Fruit fly (Drosophila melanogaster): ENCODE measurements around the gene Krn.

Gene Krn

dm6 chr3L:17668945-17669779 lies 15.1 kb upstream of the Krn start, which contains the start of gene Crtc (continued):
- TF ChIP-seq da (GFP tag; optimal IDR thresholded peaks at IDR 0.05) = no peak
- TF ChIP-seq CG14860 (GFP tag; IDR thresholded peaks at IDR 0.05; ENCODE audit: partially characterized antibody) = peak; percentile 76
- peak; percentile 6 for TF ChIP-seq Camta (GFP tag; optimal IDR thresholded peaks at IDR 0.05)
- peak; percentile 8 for TF ChIP-seq Fer1 (GFP tag; optimal IDR thresholded peaks at IDR 0.05)
- TF ChIP-seq CG11504 (tag; optimal IDR thresholded peaks at IDR 0.05) = peak; percentile 35
- 0 out of 2 replicates have a peak, but pooled peaks have one; percentile 13 for TF ChIP-seq stc (GFP tag; IDR thresholded peaks at IDR 0.05)
- peak; percentile 61 for TF ChIP-seq CG3281 (GFP tag; optimal IDR thresholded peaks at IDR 0.05)
- peak; percentile 78 for TF ChIP-seq bbx (GFP tag; IDR thresholded peaks at IDR 0.05; ENCODE audit: partially characterized antibody)
- TF ChIP-seq CG2116 (GFP tag; optimal IDR thresholded peaks at IDR 0.05) = peak; percentile 78
- peak; percentile 68 for TF ChIP-seq Sin3A (optimal IDR thresholded peaks at IDR 0.05)
- TF ChIP-seq Nf-YC (tag; optimal IDR thresholded peaks at IDR 0.05) = peak; percentile 0
- peak; percentile 85 for TF ChIP-seq pzg (GFP tag; optimal IDR thresholded peaks at IDR 0.05)
- peak; percentile 90 for TF ChIP-seq gfzf (GFP tag; optimal IDR thresholded peaks at IDR 0.05)
- no peak for TF ChIP-seq ab (GFP tag; optimal IDR thresholded peaks at IDR 0.05)
- TF ChIP-seq CG42726 (GFP tag; IDR thresholded peaks at IDR 0.05; ENCODE audit: partially characterized antibody) = peak; percentile 67; the same call in 1 of the 2 replicates
- peak; percentile 72 for TF ChIP-seq CG13287 (GFP tag; IDR thresholded peaks at IDR 0.05; ENCODE audit: partially characterized antibody)
- no peak for TF ChIP-seq Meics (GFP tag; optimal IDR thresholded peaks at IDR 0.05)
- peak; percentile 25 for TF ChIP-seq bcd (GFP tag; optimal IDR thresholded peaks at IDR 0.05)
- TF ChIP-seq Sry-δ (GFP tag; optimal IDR thresholded peaks at IDR 0.05) = peak; percentile 79
- TF ChIP-seq maf-S (GFP tag; optimal IDR thresholded peaks at IDR 0.05) = no peak
- peak; percentile 40 for TF ChIP-seq CTCF (GFP tag; optimal IDR thresholded peaks at IDR 0.05)
- peak; percentile 23 for TF ChIP-seq HLHmδ (GFP tag; optimal IDR thresholded peaks at IDR 0.05)
- peak; percentile 90 for TF ChIP-seq MESR4 (GFP tag; optimal IDR thresholded peaks at IDR 0.05)
- TF ChIP-seq mld (GFP tag; IDR thresholded peaks at IDR 0.05; ENCODE audit: partially characterized antibody) = peak; percentile 66
- peak; percentile 29; the same call in 1 of the 2 replicates for TF ChIP-seq Ptx1 (GFP tag; IDR thresholded peaks at IDR 0.05)
- TF ChIP-seq knrl (GFP tag; IDR thresholded peaks at IDR 0.05; ENCODE audit: partially characterized antibody) = peak; percentile 47; the same call in 2 of the 3 replicates
- peak; percentile 28 for TF ChIP-seq trem (tag; optimal IDR thresholded peaks at IDR 0.05)
- peak; percentile 90 for TF ChIP-seq CG4617 (GFP tag; optimal IDR thresholded peaks at IDR 0.05; ENCODE audit: borderline replicate concordance)
- peak; percentile 0 for TF ChIP-seq CG9727 (GFP tag; optimal IDR thresholded peaks at IDR 0.05)
- TF ChIP-seq inv (GFP tag; IDR thresholded peaks at IDR 0.05; ENCODE audit: partially characterized antibody) = peak; percentile 52
- peak; percentile 61 for TF ChIP-seq sd (tag; optimal IDR thresholded peaks at IDR 0.05)
- TF ChIP-seq CrebB (tag; optimal IDR thresholded peaks at IDR 0.05) = no peak
- TF ChIP-seq tin (GFP tag; optimal IDR thresholded peaks at IDR 0.05) = peak; percentile 14
- peak; percentile 81 for TF ChIP-seq pita (GFP tag; optimal IDR thresholded peaks at IDR 0.05)
- TF ChIP-seq CG32772 (GFP tag; IDR thresholded peaks at IDR 0.05) = no peak
- TF ChIP-seq CG2129 (GFP tag; IDR thresholded peaks at IDR 0.05; ENCODE audit: partially characterized antibody) = peak; percentile 41
- no peak for TF ChIP-seq Doc2 (GFP tag; IDR thresholded peaks at IDR 0.05)
- TF ChIP-seq CkIIα-i1 (GFP tag; IDR thresholded peaks at IDR 0.05) = no peak
- TF ChIP-seq nerfin-1 (tag; optimal IDR thresholded peaks at IDR 0.05) = peak; percentile 84
- peak; percentile 23 for TF ChIP-seq CG13775 (GFP tag; optimal IDR thresholded peaks at IDR 0.05)
- TF ChIP-seq CG9932 (GFP tag; IDR thresholded peaks at IDR 0.05) = peak; percentile 42
- peak; percentile 51 for TF ChIP-seq CG3847 (GFP tag; IDR thresholded peaks at IDR 0.05)
- TF ChIP-seq abd-A (tag; optimal IDR thresholded peaks at IDR 0.05) = no peak
- peak; percentile 82 for TF ChIP-seq CG6791 (GFP tag; IDR thresholded peaks at IDR 0.05; ENCODE audit: partially characterized antibody)
- peak; percentile 69 for TF ChIP-seq BEAF-32 (GFP tag; optimal IDR thresholded peaks at IDR 0.05)
- TF ChIP-seq CG30403 (GFP tag; optimal IDR thresholded peaks at IDR 0.05) = peak; percentile 50
- TF ChIP-seq CG17568 (GFP tag; optimal IDR thresholded peaks at IDR 0.05) = peak; percentile 30
- TF ChIP-seq Xrp1 (GFP tag; IDR thresholded peaks at IDR 0.05) = peak; percentile 41; the same call in 1 of the 2 replicates

All from whole organism, embryonic.